Worm (Caenorhabditis elegans) whole organism, late embryonic: ENCODE data around the gene T22B2.3.

Source experiments
- C38D4.7 ChIP-seq: fragments of 200-800 bp; sonication (Bioruptor generic); optimal IDR thresholded peaks from 2 replicates; lab custom pipeline; 2018; ENCODE audit warnings: mild to moderate bottlenecking, missing genetic modification characterization, moderate library complexity, missing compliant biosample characterization
- K02D7.2 ChIP-seq: sonication (generic microtip); optimal IDR thresholded peaks from 2 replicates; lab custom pipeline; 2017; ENCODE audit warnings: mild to moderate bottlenecking, missing genetic modification characterization, missing compliant biosample characterization
- K09A11.1 ChIP-seq: sonication (generic microtip); optimal IDR thresholded peaks from 2 replicates; lab custom pipeline; 2017; ENCODE audit warnings: antibody characterized with exemption, mild to moderate bottlenecking, missing genetic modification characterization, missing compliant biosample characterization; ENCODE audit not compliant: insufficient read depth
- Y22D7AL.16 ChIP-seq: sonication (generic microtip); optimal IDR thresholded peaks from 2 replicates; lab custom pipeline; 2016; ENCODE audit warnings: missing genetic modification characterization, missing compliant biosample characterization
- ama-1 ChIP-seq: fragments of 150-350 bp; optimal IDR thresholded peaks from 2 replicates; lab custom pipeline; 2014
- ceh-18 ChIP-seq: sonication (generic microtip); optimal IDR thresholded peaks from 2 replicates; lab custom pipeline; 2016; ENCODE audit warnings: missing genetic modification characterization, missing compliant biosample characterization
- ceh-19 ChIP-seq: fragments of 200-800 bp; sonication (Bioruptor generic); optimal IDR thresholded peaks from 2 replicates; lab custom pipeline; 2018; ENCODE audit warnings: mild to moderate bottlenecking, missing genetic modification characterization, missing compliant biosample characterization
- ceh-31 ChIP-seq: sonication (generic microtip); optimal IDR thresholded peaks from 2 replicates; lab custom pipeline; 2016; ENCODE audit warnings: missing genetic modification characterization, missing compliant biosample characterization
- ceh-34 ChIP-seq: sonication (generic microtip); optimal IDR thresholded peaks from 2 replicates; lab custom pipeline; 2016; ENCODE audit warnings: mild to moderate bottlenecking, missing genetic modification characterization, missing compliant biosample characterization
- ceh-48 ChIP-seq: sonication (generic microtip); optimal IDR thresholded peaks from 2 replicates; lab custom pipeline; 2016; ENCODE audit warnings: missing genetic modification characterization, inconsistent platforms, missing compliant biosample characterization
- ceh-6 ChIP-seq: fragments of 200-800 bp; sonication (Bioruptor generic); optimal IDR thresholded peaks from 2 replicates; lab custom pipeline; 2018; ENCODE audit warnings: mild to moderate bottlenecking, missing genetic modification characterization, missing compliant biosample characterization
- che-1 ChIP-seq: sonication (generic microtip); optimal IDR thresholded peaks from 2 replicates; lab custom pipeline; 2016; ENCODE audit warnings: mild to moderate bottlenecking, missing genetic modification characterization, missing compliant biosample characterization
- dve-1 ChIP-seq: sonication (generic microtip); optimal IDR thresholded peaks from 2 replicates; lab custom pipeline; 2017; ENCODE audit warnings: antibody characterized with exemption, mild to moderate bottlenecking, missing genetic modification characterization, missing compliant biosample characterization
- elt-2 ChIP-seq: sonication (generic microtip); optimal IDR thresholded peaks from 2 replicates; lab custom pipeline; 2016; ENCODE audit warnings: missing genetic modification reagents, missing genetic modification characterization, missing compliant biosample characterization
- elt-4 ChIP-seq: sonication (generic microtip); optimal IDR thresholded peaks from 2 replicates; lab custom pipeline; 2016; ENCODE audit warnings: missing genetic modification characterization, missing compliant biosample characterization
- ets-4 ChIP-seq: sonication (generic microtip); optimal IDR thresholded peaks from 2 replicates; lab custom pipeline; 2016; ENCODE audit warnings: missing genetic modification characterization, missing compliant biosample characterization
- eyg-1 ChIP-seq: sonication (generic microtip); optimal IDR thresholded peaks from 2 replicates; lab custom pipeline; 2016; ENCODE audit warnings: missing genotype, missing genetic modification characterization, missing compliant biosample characterization
- fax-1 ChIP-seq: sonication (generic microtip); optimal IDR thresholded peaks from 2 replicates; lab custom pipeline; 2016; ENCODE audit warnings: missing genotype, missing genetic modification characterization, missing compliant biosample characterization
- gmeb-2 ChIP-seq: sonication (generic microtip); optimal IDR thresholded peaks from 2 replicates; lab custom pipeline; 2016; ENCODE audit warnings: missing genetic modification characterization, inconsistent platforms, missing compliant biosample characterization
- hlh-30 ChIP-seq: sonication (generic microtip); optimal IDR thresholded peaks from 2 replicates; lab custom pipeline; 2017; ENCODE audit warnings: antibody characterized with exemption, missing genetic modification characterization, missing compliant biosample characterization; ENCODE audit not compliant: insufficient read depth
- hlh-6 ChIP-seq: sonication (generic microtip); optimal IDR thresholded peaks from 2 replicates; lab custom pipeline; 2016; ENCODE audit warnings: missing genotype, missing genetic modification characterization, missing compliant biosample characterization
- hlh-8 ChIP-seq: sonication (generic microtip); optimal IDR thresholded peaks from 2 replicates; lab custom pipeline; 2016; ENCODE audit warnings: missing genotype, missing genetic modification characterization, missing compliant biosample characterization
- madf-2 ChIP-seq: sonication (generic microtip); optimal IDR thresholded peaks from 2 replicates; lab custom pipeline; 2017; ENCODE audit warnings: missing genetic modification characterization, missing compliant biosample characterization
- nfya-1 ChIP-seq: sonication (generic microtip); optimal IDR thresholded peaks from 2 replicates; lab custom pipeline; 2017; ENCODE audit warnings: missing genetic modification characterization, mild to moderate bottlenecking, missing compliant biosample characterization, antibody characterized with exemption, moderate library complexity
- nhr-232 ChIP-seq: sonication (generic microtip); optimal IDR thresholded peaks from 2 replicates; lab custom pipeline; 2016; ENCODE audit warnings: missing genetic modification characterization, missing compliant biosample characterization
- pat-9 ChIP-seq: fragments of 200-800 bp; sonication (Bioruptor generic); optimal IDR thresholded peaks from 2 replicates; lab custom pipeline; 2018; ENCODE audit warnings: mild to moderate bottlenecking, missing genetic modification characterization, moderate library complexity, missing compliant biosample characterization
- pha-4 ChIP-seq: fragments of 150-350 bp; optimal IDR thresholded peaks from 2 replicates; lab custom pipeline; 2018; ENCODE audit warnings: missing biosample characterization, missing genetic modification reagents, missing genetic modification characterization
- pqm-1 ChIP-seq: sonication (generic microtip); optimal IDR thresholded peaks from 2 replicates; lab custom pipeline; 2016; ENCODE audit warnings: missing genetic modification characterization, missing compliant biosample characterization
- pros-1 ChIP-seq: fragments of 150-350 bp; optimal IDR thresholded peaks from 2 replicates; lab custom pipeline; 2014; ENCODE audit warnings: missing biosample characterization, missing genetic modification reagents, missing genetic modification characterization
- ref-2 ChIP-seq: sonication (generic microtip); optimal IDR thresholded peaks from 2 replicates; lab custom pipeline; 2016; ENCODE audit warnings: missing genetic modification characterization, missing compliant biosample characterization
- rnt-1 ChIP-seq: sonication (generic microtip); optimal IDR thresholded peaks from 2 replicates; lab custom pipeline; 2016; ENCODE audit warnings: missing genetic modification characterization, missing compliant biosample characterization
- sdc-2 ChIP-seq: sonication (generic microtip); optimal IDR thresholded peaks from 2 replicates; lab custom pipeline; 2016; ENCODE audit warnings: missing genotype, missing genetic modification characterization, missing compliant biosample characterization
- sox-2 ChIP-seq: fragments of 200-800 bp; sonication (Bioruptor generic); IDR thresholded peaks from 2 replicates; pipeline ENCODE4 v1.3.6; 2022; ENCODE audit warnings: missing genetic modification reagents, missing genetic modification characterization, missing compliant biosample characterization
- sox-4 ChIP-seq: sonication (generic microtip); optimal IDR thresholded peaks from 2 replicates; lab custom pipeline; 2017; ENCODE audit warnings: mild to moderate bottlenecking, missing genetic modification characterization, inconsistent platforms, missing compliant biosample characterization
- syd-9 ChIP-seq: sonication (generic microtip); optimal IDR thresholded peaks from 2 replicates; lab custom pipeline; 2016; ENCODE audit warnings: mild to moderate bottlenecking, missing genetic modification characterization, moderate library complexity, missing compliant biosample characterization
- tbx-2 ChIP-seq: sonication (generic microtip); optimal IDR thresholded peaks from 2 replicates; lab custom pipeline; 2016; ENCODE audit warnings: missing genetic modification characterization, missing compliant biosample characterization
- ttx-3 ChIP-seq: sonication (generic microtip); optimal IDR thresholded peaks from 2 replicates; lab custom pipeline; 2016; ENCODE audit warnings: missing genetic modification reagents, missing genetic modification characterization, missing compliant biosample characterization
- unc-55 ChIP-seq: sonication (generic microtip); optimal IDR thresholded peaks from 2 replicates; lab custom pipeline; 2017; ENCODE audit warnings: missing biosample characterization, missing genetic modification reagents, missing genetic modification characterization
- unc-86 ChIP-seq: sonication (generic microtip); optimal IDR thresholded peaks from 2 replicates; lab custom pipeline; 2016; ENCODE audit warnings: missing genetic modification characterization, missing compliant biosample characterization

Gene T22B2.3

ce11 chrX:3911280-3911679, 5.8 kb upstream of the T22B2.3 start, which contains the start of gene T22B2.5 (continued):
- TF ChIP-seq ceh-48 (tag; lab: Kevin White, UChicago) (no peak), Y22D7AL.16 (no peak), ceh-19 (GFP tag; lab: Kevin White, UChicago) (no peak)

DNA sequence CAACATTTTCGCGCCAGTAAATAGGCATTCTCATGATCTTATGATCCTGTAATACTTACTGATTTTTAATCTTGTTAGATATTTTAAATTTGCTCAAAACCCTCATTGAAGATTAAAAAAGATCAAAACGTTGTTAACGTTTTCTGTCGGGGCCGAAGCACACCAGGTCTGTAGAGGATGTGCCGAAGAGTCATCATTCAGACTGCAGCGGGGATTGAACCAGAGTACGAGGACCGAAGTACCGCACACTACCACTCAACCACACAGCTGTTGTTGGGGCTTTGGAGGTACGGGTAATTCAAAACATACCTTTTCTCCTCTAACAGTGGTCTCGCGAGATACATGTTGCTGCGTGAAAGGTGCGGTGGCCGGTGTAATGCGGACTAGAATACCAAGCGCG, 2.8 kb upstream of the T22B2.3 start:
- TF ChIP-seq ceh-31 (tag; lab: Kevin White, UChicago) (peak; percentile 1), pqm-1 (tag; lab: Kevin White, UChicago) (no peak), K09A11.1 (peak; percentile 29), madf-2 (tag; lab: Kevin White, UChicago) (peak; percentile 43), ets-4 (tag; lab: Kevin White, UChicago) (no peak), rnt-1 (peak; percentile 38), hlh-6 (peak; percentile 53), unc-55 (GFP tag; lab: Kevin White, UChicago) (no peak), ceh-34 (peak; percentile 15), K02D7.2 (tag; lab: Kevin White, UChicago) (no peak), pha-4 (tag; lab: Kevin White, UChicago) (no peak), nhr-232 (tag; lab: Kevin White, UChicago) (peak; percentile 38), dve-1 (tag; lab: Kevin White, UChicago) (no peak), tbx-2 (peak; percentile 11), sox-2 (GFP tag; lab: Robert Waterston, UW) (no peak), ttx-3 (tag; lab: Kevin White, UChicago) (peak; percentile 53), eyg-1 (tag; lab: Kevin White, UChicago) (peak; percentile 40), che-1 (tag; lab: Kevin White, UChicago) (peak; percentile 58), ceh-6 (GFP tag; lab: Kevin White, UChicago) (peak; percentile 74), pat-9 (peak; percentile 53), hlh-30 (no peak), pros-1 (tag; lab: Kevin White, UChicago) (no peak), hlh-8 (tag; lab: Kevin White, UChicago) (peak; percentile 14), nfya-1 (tag; lab: Kevin White, UChicago) (peak; percentile 11), ceh-18 (tag; lab: Kevin White, UChicago) (no peak), gmeb-2 (peak; percentile 38), ama-1 (lab: Kevin White, UChicago) (no peak), elt-4 (tag; lab: Kevin White, UChicago) (no peak), fax-1 (tag; lab: Kevin White, UChicago) (peak; percentile 50), sox-4 (tag; lab: Kevin White, UChicago) (peak; percentile 0), syd-9 (tag; lab: Kevin White, UChicago) (peak; percentile 17), unc-86 (tag; lab: Kevin White, UChicago) (no peak), C38D4.7 (GFP tag; lab: Kevin White, UChicago) (peak; percentile 32), elt-2 (peak; percentile 41), ref-2 (tag; lab: Kevin White, UChicago) (peak; percentile 30), sdc-2 (tag; lab: Kevin White, UChicago) (peak; percentile 74)

DNA sequence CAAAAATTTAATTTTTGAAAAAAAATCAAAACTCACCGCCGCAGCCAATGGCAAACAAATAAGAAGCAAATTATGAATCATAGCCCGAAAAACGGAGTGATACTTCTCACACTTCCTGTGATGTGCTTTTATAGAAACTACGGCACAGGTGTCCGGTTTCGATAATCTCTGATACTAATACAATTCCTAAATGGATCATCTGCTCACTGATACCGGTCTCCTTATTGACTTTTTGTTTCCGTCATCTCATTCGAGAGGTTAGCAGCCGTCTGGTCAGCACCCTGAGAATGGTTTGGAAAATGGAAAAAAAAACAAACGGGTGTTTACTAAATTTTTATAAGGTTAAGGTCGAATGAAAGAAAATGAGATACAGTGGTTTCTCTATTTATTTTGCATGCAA, 1.4 kb upstream of the T22B2.3 start, which contains the start of gene idpp-9:
Gene idpp-9, minus strand, starts transcription at position 101 of the 400 bp plus-strand sequence.
- TF ChIP-seq ref-2 (tag; lab: Kevin White, UChicago) (no peak), syd-9 (tag; lab: Kevin White, UChicago) (no peak)
